Fruit fly (Drosophila melanogaster): ENCODE measurements around the gene zpg.

The zpg gene

dm6 chr3L:6608884-6609552 is 3.2 kb upstream of the zpg start, which contains the start of gene axed (continued):
- peak; percentile 47 for TF ChIP-seq CG11504 (tag; optimal IDR thresholded peaks at IDR 0.05)
- no peak for TF ChIP-seq CG6813 (GFP tag; optimal IDR thresholded peaks at IDR 0.05)
- peak; percentile 46 for TF ChIP-seq Deaf1 (tag; optimal IDR thresholded peaks at IDR 0.05)
- TF ChIP-seq HLH4C (GFP tag; IDR thresholded peaks at IDR 0.05; ENCODE audit: partially characterized antibody), result no peak
- no peak for TF ChIP-seq CG12744 (GFP tag; optimal IDR thresholded peaks at IDR 0.05)
- peak; percentile 42 for TF ChIP-seq Xbp1 (GFP tag; optimal IDR thresholded peaks at IDR 0.05)
- no peak for TF ChIP-seq CG17328 (GFP tag; IDR thresholded peaks at IDR 0.05)
- TF ChIP-seq BEAF-32 (GFP tag; optimal IDR thresholded peaks at IDR 0.05), result no peak
- TF ChIP-seq pnt (GFP tag; optimal IDR thresholded peaks at IDR 0.05), result no peak
- TF ChIP-seq kay (GFP tag; optimal IDR thresholded peaks at IDR 0.05), result no peak
- no peak for TF ChIP-seq gcm (GFP tag; optimal IDR thresholded peaks at IDR 0.05)
- no peak for TF ChIP-seq sna (GFP tag; IDR thresholded peaks at IDR 0.05; ENCODE audit: partially characterized antibody)
- TF ChIP-seq ind (GFP tag; optimal IDR thresholded peaks at IDR 0.05), result peak; percentile 29
- TF ChIP-seq CG10267 (tag; optimal IDR thresholded peaks at IDR 0.05), result no peak
- TF ChIP-seq Sry-δ (GFP tag; optimal IDR thresholded peaks at IDR 0.05), result no peak
- TF ChIP-seq Atf6 (GFP tag; IDR thresholded peaks at IDR 0.05), result no peak
- TF ChIP-seq Xrp1 (GFP tag; IDR thresholded peaks at IDR 0.05), result no peak
- 0 out of 2 replicates have a peak, but pooled peaks have one; percentile 11 for TF ChIP-seq CG9932 (GFP tag; IDR thresholded peaks at IDR 0.05)
- TF ChIP-seq Hr39 (optimal IDR thresholded peaks at IDR 0.05), result no peak
- no peak for TF ChIP-seq en (GFP tag; optimal IDR thresholded peaks at IDR 0.05)
- peak; percentile 3 for TF ChIP-seq CG10209 (GFP tag; optimal IDR thresholded peaks at IDR 0.05)
- no peak for TF ChIP-seq wek (GFP tag; optimal IDR thresholded peaks at IDR 0.05)
- no peak for TF ChIP-seq Ravus (GFP tag; IDR thresholded peaks at IDR 0.05)
- no peak for TF ChIP-seq CG3407 (GFP tag; optimal IDR thresholded peaks at IDR 0.05)
- peak; percentile 87 for TF ChIP-seq Med (GFP tag)
- TF ChIP-seq salm (tag; optimal IDR thresholded peaks at IDR 0.05), result no peak
- TF ChIP-seq Lhr (GFP tag; optimal IDR thresholded peaks at IDR 0.05), result no peak
- TF ChIP-seq Blimp-1 (GFP tag; optimal IDR thresholded peaks at IDR 0.05), result peak; percentile 90
- no peak for TF ChIP-seq Usf (GFP tag; optimal IDR thresholded peaks at IDR 0.05)
- no peak for TF ChIP-seq CG2202 (tag; optimal IDR thresholded peaks at IDR 0.05)
- 0 out of 2 replicates have a peak, but pooled peaks have one; percentile 23 for TF ChIP-seq H2.0 (GFP tag; IDR thresholded peaks at IDR 0.05)
- no peak for TF ChIP-seq sqz (GFP tag; optimal IDR thresholded peaks at IDR 0.05)
- TF ChIP-seq D (optimal IDR thresholded peaks at IDR 0.05), result no peak
- no peak for TF ChIP-seq D (GFP tag; optimal IDR thresholded peaks at IDR 0.05)
- peak; percentile 68 for TF ChIP-seq CG12155 (GFP tag; optimal IDR thresholded peaks at IDR 0.05)
- no peak for TF ChIP-seq CG14860 (GFP tag; IDR thresholded peaks at IDR 0.05; ENCODE audit: partially characterized antibody)
- TF ChIP-seq Hr3 (GFP tag; optimal IDR thresholded peaks at IDR 0.05), result no peak
- TF ChIP-seq CG15479 (GFP tag; optimal IDR thresholded peaks at IDR 0.05), result no peak
- no peak for TF ChIP-seq CG3163 (GFP tag; optimal IDR thresholded peaks at IDR 0.05)
- TF ChIP-seq CG8765 (GFP tag; IDR thresholded peaks at IDR 0.05), result no peak
- no peak for TF ChIP-seq Side (GFP tag; optimal IDR thresholded peaks at IDR 0.05)
- no peak for TF ChIP-seq jumu (GFP tag; optimal IDR thresholded peaks at IDR 0.05)
- no peak for TF ChIP-seq eyg (GFP tag; optimal IDR thresholded peaks at IDR 0.05)
- peak; percentile 22 for TF ChIP-seq Hsf (GFP tag; optimal IDR thresholded peaks at IDR 0.05)
- TF ChIP-seq dpn (GFP tag; optimal IDR thresholded peaks at IDR 0.05), result no peak
- peak; percentile 66 for TF ChIP-seq Meics (GFP tag; optimal IDR thresholded peaks at IDR 0.05)
- TF ChIP-seq org-1 (GFP tag; optimal IDR thresholded peaks at IDR 0.05), result no peak
- TF ChIP-seq ro (GFP tag; IDR thresholded peaks at IDR 0.05), result no peak
- TF ChIP-seq Sry-β (GFP tag; optimal IDR thresholded peaks at IDR 0.05), result no peak
- no peak for TF ChIP-seq CG12299 (tag; optimal IDR thresholded peaks at IDR 0.05)
- no peak for TF ChIP-seq CG30431 (GFP tag; optimal IDR thresholded peaks at IDR 0.05)

Data from whole organism, embryonic.